Worm (Caenorhabditis elegans) whole organism, young adult: ENCODE measurements around the gene sec-6.

ENCODE experiments used
- B0019.2 ChIP-seq: fragments of 200-800 bp; sonication (Bioruptor generic); conservative IDR thresholded peaks from 2 replicates; pipeline ENCODE4 v1.3.6; 2022; ENCODE audit warnings: missing genetic modification reagents, missing genetic modification characterization, missing compliant biosample characterization
- B0261.1 ChIP-seq: sonication (generic microtip); optimal IDR thresholded peaks from 2 replicates; lab custom pipeline; 2016; ENCODE audit warnings: mild to moderate bottlenecking, missing genetic modification characterization, moderate library complexity, missing compliant biosample characterization
- C06A6.2 ChIP-seq: fragments of 200-800 bp; sonication (Bioruptor generic); conservative IDR thresholded peaks from 2 replicates; pipeline ENCODE4 v1.3.6; 2022; ENCODE audit warnings: missing genetic modification characterization, missing compliant biosample characterization
- F10E7.11 ChIP-seq: sonication (generic microtip); optimal IDR thresholded peaks from 2 replicates; lab custom pipeline; 2017; ENCODE audit warnings: mild to moderate bottlenecking, missing genetic modification characterization, moderate library complexity, missing compliant biosample characterization
- F22D6.2 ChIP-seq: sonication (generic microtip); optimal IDR thresholded peaks from 2 replicates; lab custom pipeline; 2016; ENCODE audit warnings: mild to moderate bottlenecking, missing genetic modification characterization, missing compliant biosample characterization
- F33H1.4 ChIP-seq: fragments of 200-800 bp; sonication (Bioruptor generic); IDR thresholded peaks from 2 replicates; pipeline ENCODE4 v1.3.6; 2022; ENCODE audit warnings: missing genetic modification reagents, missing genetic modification characterization, missing compliant biosample characterization
- K11D2.4 ChIP-seq: fragments of 200-800 bp; sonication (Bioruptor generic); IDR thresholded peaks from 2 replicates; pipeline ENCODE4 v1.3.6; 2022; ENCODE audit warnings: missing genetic modification reagents, missing genetic modification characterization, missing compliant biosample characterization
- T07F8.4 ChIP-seq: sonication (generic microtip); optimal IDR thresholded peaks from 2 replicates; lab custom pipeline; 2016; ENCODE audit warnings: mild to moderate bottlenecking, missing genetic modification characterization, moderate library complexity, missing compliant biosample characterization
- Y79H2A.3 ChIP-seq: fragments of 200-800 bp; sonication (Bioruptor generic); conservative IDR thresholded peaks from 2 replicates; pipeline ENCODE4 v1.3.6; 2022; ENCODE audit warnings: missing genetic modification reagents, missing genetic modification characterization, missing compliant biosample characterization
- aptf-2 ChIP-seq: fragments of 200-800 bp; sonication (Bioruptor generic); conservative IDR thresholded peaks from 2 replicates; pipeline ENCODE4 v1.3.6; 2022; ENCODE audit warnings: missing genetic modification reagents, missing genetic modification characterization, missing compliant biosample characterization
- attf-5 ChIP-seq: fragments of 200-800 bp; sonication (Bioruptor generic); optimal IDR thresholded peaks from 2 replicates; lab custom pipeline; 2018; ENCODE audit warnings: mild to moderate bottlenecking, missing genetic modification characterization, missing compliant biosample characterization
- cebp-1 ChIP-seq, 2 experiments: fragments of 200-800 bp in 1 of 2; sonication (Bioruptor generic) in 1 of 2; sonication (generic microtip) in 1 of 2; IDR thresholded peaks in 1 of 2; optimal IDR thresholded peaks in 1 of 2; 2 replicates each; pipeline versions ENCODE4 v1.3.6 to Lab custom; 2017 to 2022; ENCODE audit warnings: missing compliant biosample characterization in 2 of 2, missing genetic modification characterization in 2 of 2, mild to moderate bottlenecking in 1 of 2, missing genetic modification reagents in 1 of 2, moderate library complexity in 1 of 2
- dpff-1 ChIP-seq: sonication (generic microtip); optimal IDR thresholded peaks from 2 replicates; lab custom pipeline; 2017; ENCODE audit warnings: mild to moderate bottlenecking, missing genetic modification characterization, missing compliant biosample characterization
- efl-1 ChIP-seq: fragments of 150-350 bp; optimal IDR thresholded peaks from 2 replicates; lab custom pipeline; 2014; ENCODE audit warnings: missing biosample characterization, missing genetic modification reagents, missing genetic modification characterization
- egrh-3 ChIP-seq: fragments of 200-800 bp; sonication (Bioruptor generic); IDR thresholded peaks from 2 replicates; pipeline ENCODE4 v1.3.6; 2022; ENCODE audit warnings: missing genetic modification reagents, missing genetic modification characterization, missing compliant biosample characterization
- ekl-4 ChIP-seq: fragments of 200-800 bp; sonication (Bioruptor generic); IDR thresholded peaks from 2 replicates; pipeline ENCODE4 v1.3.6; 2022; ENCODE audit warnings: missing genetic modification reagents, missing genetic modification characterization, missing compliant biosample characterization
- hlh-26 ChIP-seq: fragments of 200-800 bp; sonication (Bioruptor generic); conservative IDR thresholded peaks from 2 replicates; pipeline ENCODE4 v1.3.6; 2022; ENCODE audit warnings: missing genetic modification reagents, missing genetic modification characterization, missing compliant biosample characterization
- hsf-1 ChIP-seq: fragments of 200-800 bp; sonication (Bioruptor generic); IDR thresholded peaks from 2 replicates; pipeline ENCODE4 v1.3.6; 2022; ENCODE audit warnings: missing genetic modification reagents, missing genetic modification characterization, missing compliant biosample characterization
- let-607 ChIP-seq, 2 experiments: fragments of 200-800 bp in 1 of 2; sonication (Bioruptor generic) in 1 of 2; sonication (generic microtip) in 1 of 2; optimal IDR thresholded peaks; 2 replicates each; lab custom pipeline; 2016 to 2018; ENCODE audit warnings: mild to moderate bottlenecking in 2 of 2, missing compliant biosample characterization in 2 of 2, missing genetic modification characterization in 2 of 2, moderate library complexity in 2 of 2, missing genotype in 1 of 2
- lin-26 ChIP-seq: fragments of 200-800 bp; sonication (Bioruptor generic); IDR thresholded peaks from 2 replicates; pipeline ENCODE4 v1.3.6; 2022; ENCODE audit warnings: missing genetic modification reagents, missing genetic modification characterization, missing compliant biosample characterization
- lin-35 ChIP-seq, 3 experiments: fragments of 150-350 bp in 2 of 3; sonication (generic microtip) in 1 of 3; optimal IDR thresholded peaks; 2 replicates each; lab custom pipeline; 2014 to 2018; ENCODE audit warnings: missing biosample characterization in 3 of 3, missing genetic modification characterization in 3 of 3, missing genetic modification reagents in 3 of 3
- lin-40 ChIP-seq: sonication (generic microtip); optimal IDR thresholded peaks from 2 replicates; lab custom pipeline; 2016; ENCODE audit warnings: missing genetic modification characterization, mild to moderate bottlenecking, missing compliant biosample characterization, missing genotype, missing genetic modification reagents
- lin-54 ChIP-seq: fragments of 200-800 bp; sonication (Bioruptor generic); optimal IDR thresholded peaks from 2 replicates; lab custom pipeline; 2018; ENCODE audit warnings: mild to moderate bottlenecking, missing genetic modification characterization, missing compliant biosample characterization
- madf-10 ChIP-seq: sonication (generic microtip); optimal IDR thresholded peaks from 2 replicates; lab custom pipeline; 2016; ENCODE audit warnings: mild to moderate bottlenecking, missing genetic modification characterization, missing compliant biosample characterization
- mcd-1 ChIP-seq: fragments of 200-800 bp; sonication (Bioruptor generic); IDR thresholded peaks from 2 replicates; pipeline ENCODE4 v1.3.6; 2022; ENCODE audit warnings: missing genetic modification reagents, missing genetic modification characterization, missing compliant biosample characterization
- nhr-80 ChIP-seq: sonication (generic microtip); optimal IDR thresholded peaks from 2 replicates; lab custom pipeline; 2016; ENCODE audit warnings: missing genetic modification characterization, missing compliant biosample characterization
- pha-4 ChIP-seq: fragments of 150-350 bp; sonication (generic microtip); optimal IDR thresholded peaks from 2 replicates; lab custom pipeline; 2014; ENCODE audit warnings: missing biosample characterization, missing genetic modification reagents, missing genetic modification characterization
- rcor-1 ChIP-seq: fragments of 200-800 bp; sonication (Bioruptor generic); IDR thresholded peaks from 2 replicates; pipeline ENCODE4 v1.3.6; 2022; ENCODE audit warnings: missing genetic modification reagents, missing genetic modification characterization, missing compliant biosample characterization
- sea-2 ChIP-seq: fragments of 200-800 bp; sonication (Bioruptor generic); IDR thresholded peaks from 2 replicates; pipeline ENCODE4 v1.3.6; 2022; ENCODE audit warnings: missing genetic modification characterization, missing compliant biosample characterization
- sptf-2 ChIP-seq: fragments of 200-800 bp; sonication (Bioruptor generic); optimal IDR thresholded peaks from 2 replicates; lab custom pipeline; 2018; ENCODE audit warnings: mild to moderate bottlenecking, missing genetic modification characterization, missing compliant biosample characterization
- tlf-1 ChIP-seq: fragments of 200-800 bp; sonication (Bioruptor generic); optimal IDR thresholded peaks from 2 replicates; lab custom pipeline; 2018; ENCODE audit warnings: mild to moderate bottlenecking, missing genetic modification characterization, missing compliant biosample characterization
- unc-62 ChIP-seq: fragments of 150-350 bp; optimal IDR thresholded peaks from 2 replicates; lab custom pipeline; 2014; ENCODE audit warnings: missing biosample characterization, missing genetic modification reagents, missing genetic modification characterization
- zfh-2 ChIP-seq: fragments of 200-800 bp; sonication (Bioruptor generic); conservative IDR thresholded peaks from 2 replicates; pipeline ENCODE4 v1.3.6; 2022; ENCODE audit warnings: missing genetic modification reagents, missing genetic modification characterization, missing compliant biosample characterization
- ztf-26 ChIP-seq: sonication (generic microtip); optimal IDR thresholded peaks from 2 replicates; lab custom pipeline; 2017; ENCODE audit warnings: missing genetic modification characterization, missing compliant biosample characterization

Gene sec-6

ce11 chrII:5336660-5337494, 22.5 kb upstream of the sec-6 start (continued):
- TF ChIP-seq K11D2.4 (GFP tag; lab: Robert Waterston, UW) (peak; percentile 66), ztf-26 (peak; percentile 11), ekl-4 (no peak), lin-40 (tag; lab: Kevin White, UChicago) (peak; percentile 67), sptf-2 (GFP tag; lab: Kevin White, UChicago) (no peak), B0019.2 (no peak), madf-10 (peak; percentile 15), lin-54 (GFP tag; lab: Kevin White, UChicago) (peak; percentile 30), T07F8.4 (no peak), lin-35 (GFP tag; optimal IDR thresholded peaks at IDR 0.05; lab: Kevin White, UChicago) (peak in 1 of 3 experiments; percentile 40), hlh-26 (no peak), egrh-3 (GFP tag; lab: Robert Waterston, UW) (no peak), efl-1 (GFP tag; lab: Kevin White, UChicago) (peak; percentile 22), zfh-2 (GFP tag; lab: Robert Waterston, UW) (peak; percentile 90)

DNA sequence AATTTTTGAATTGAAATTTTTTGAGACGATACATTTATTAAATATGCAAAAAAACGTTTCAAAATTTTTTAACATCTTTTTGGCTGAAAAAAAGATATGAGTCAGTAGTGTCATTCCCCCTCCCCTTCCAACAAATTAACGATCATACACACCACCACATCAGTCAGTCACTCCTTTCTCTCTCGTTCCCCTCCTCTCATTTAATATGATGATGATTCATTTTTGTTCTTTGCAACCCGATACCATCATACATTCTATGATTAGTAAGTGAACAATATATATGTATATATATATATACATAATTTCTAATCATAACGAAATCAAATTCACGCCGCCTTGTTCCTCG, 21.9 kb upstream of the sec-6 start:
- no peak for TF ChIP-seq F33H1.4 (GFP tag; lab: Robert Waterston, UW)
- no peak for TF ChIP-seq B0261.1 (tag; lab: Kevin White, UChicago)
- TF ChIP-seq aptf-2 (GFP tag; lab: Robert Waterston, UW) = no peak
- TF ChIP-seq unc-62 = peak; percentile 21
- no peak for TF ChIP-seq F10E7.11
- no peak for TF ChIP-seq Y79H2A.3
- TF ChIP-seq nhr-80 (tag; lab: Kevin White, UChicago) = peak; percentile 31
- no peak for TF ChIP-seq F22D6.2 (tag; lab: Kevin White, UChicago)
- TF ChIP-seq mcd-1 (GFP tag; lab: Robert Waterston, UW) = no peak
- TF ChIP-seq tlf-1 (GFP tag; lab: Kevin White, UChicago) = no peak
- 0 out of 2 replicates have a peak, but pooled peaks have one; percentile 8 for TF ChIP-seq lin-26
- TF ChIP-seq cebp-1 (GFP tag; IDR thresholded peaks at IDR 0.05; lab: Robert Waterston, UW) = no peak
- no peak for TF ChIP-seq cebp-1 (tag; optimal IDR thresholded peaks at IDR 0.05; lab: Kevin White, UChicago)
- TF ChIP-seq, all 124 proteins: peak for 3

DNA sequence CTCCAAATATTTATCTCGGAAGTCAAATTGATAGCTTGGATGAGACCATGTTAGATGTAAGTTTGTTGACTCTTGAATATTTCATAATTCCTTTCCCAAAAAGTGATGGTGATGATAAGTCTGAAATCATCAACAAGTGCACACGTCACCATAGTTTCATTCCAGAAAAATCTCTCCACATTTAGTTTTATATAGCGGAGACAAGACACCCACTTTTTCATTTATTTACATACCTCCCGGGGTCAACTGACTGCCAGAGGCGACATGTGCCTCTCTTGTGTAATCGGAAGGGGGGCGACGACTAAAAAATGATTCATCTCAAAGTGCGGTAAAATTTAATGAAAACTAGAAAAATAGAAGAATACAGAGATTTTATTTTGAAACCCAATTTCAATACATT, 21.1 kb upstream of the sec-6 start:
- 0 out of 2 replicates have a peak, but pooled peaks have one; percentile 10 for TF ChIP-seq ekl-4
- 0 out of 2 replicates have a peak, but pooled peaks have one; percentile 17 for TF ChIP-seq lin-26
- TF ChIP-seq cebp-1 (GFP tag; IDR thresholded peaks at IDR 0.05; lab: Robert Waterston, UW) = peak; percentile 74
- peak; percentile 82 for TF ChIP-seq cebp-1 (tag; optimal IDR thresholded peaks at IDR 0.05; lab: Kevin White, UChicago)
- TF ChIP-seq rcor-1 = no peak
- TF ChIP-seq hsf-1 (GFP tag; lab: Robert Waterston, UW) = 0 out of 2 replicates have a peak, but pooled peaks have one; percentile 35
- no peak for TF ChIP-seq dpff-1 (tag; lab: Kevin White, UChicago)
- no peak for TF ChIP-seq sea-2 (GFP tag; lab: Robert Waterston, UW)
- TF ChIP-seq pha-4 = peak; percentile 56
- 0 out of 2 replicates have a peak, but pooled peaks have one; percentile 12 for TF ChIP-seq C06A6.2 (GFP tag; lab: Robert Waterston, UW)
- TF ChIP-seq sptf-2 (GFP tag; lab: Kevin White, UChicago) = no peak
- TF ChIP-seq let-607 (tag; optimal IDR thresholded peaks at IDR 0.05; lab: Kevin White, UChicago) = peak in 1 of 2 experiments; percentile 2
- TF ChIP-seq attf-5 (GFP tag; lab: Kevin White, UChicago) = peak; percentile 54
- TF ChIP-seq nhr-80 (tag; lab: Kevin White, UChicago) = peak; percentile 18
